Fruit fly (Drosophila melanogaster): ENCODE measurements around the gene CG17991.
A peak's percentile ranks its signal among the peaks of the same experiment; 100 is the strongest.

The CG17991 gene

DNA sequence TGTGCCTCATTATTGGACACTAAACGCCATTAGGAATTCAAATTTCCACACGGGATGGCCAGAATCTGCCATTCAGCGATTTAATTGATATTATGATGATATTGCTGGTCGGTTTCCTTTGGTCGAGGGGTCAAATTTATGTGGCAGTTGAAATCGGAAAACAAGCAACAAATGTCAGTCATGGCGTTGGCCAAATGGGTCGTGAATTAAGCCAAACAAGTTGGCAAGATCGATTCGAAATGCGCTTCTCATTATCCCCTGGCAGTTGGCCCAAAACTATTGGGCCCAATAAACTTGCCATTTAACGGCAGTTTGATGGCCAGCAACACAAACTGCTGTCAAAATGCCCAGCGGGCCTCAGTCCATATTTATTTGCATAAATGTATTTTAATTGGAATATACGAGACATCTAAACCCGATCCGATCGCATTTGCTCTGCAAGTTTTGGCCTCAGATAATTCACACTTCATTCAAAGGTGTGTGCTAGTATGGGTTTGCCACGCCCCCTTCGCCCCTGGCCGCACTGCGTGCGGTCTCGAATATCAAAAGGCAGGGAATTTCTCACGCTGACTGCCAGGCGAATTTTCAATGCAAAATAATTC, 28.0 kb upstream of the CG17991 start:
- TF ChIP-seq Sox102F (GFP tag; optimal IDR thresholded peaks at IDR 0.05) = no peak
- TF ChIP-seq acj6 (GFP tag; optimal IDR thresholded peaks at IDR 0.05) = no peak
- no peak for TF ChIP-seq CG9139 (GFP tag; optimal IDR thresholded peaks at IDR 0.05)
- no peak for TF ChIP-seq CG6163 (GFP tag; IDR thresholded peaks at IDR 0.05)
- TF ChIP-seq CG6854 (GFP tag; optimal IDR thresholded peaks at IDR 0.05) = no peak
- no peak for TF ChIP-seq Hr38 (GFP tag; optimal IDR thresholded peaks at IDR 0.05)

- TF ChIP-seq CG34406 (GFP tag; optimal IDR thresholded peaks at IDR 0.05) (no peak), Met (GFP tag; optimal IDR thresholded peaks at IDR 0.05) (peak; percentile 33), Lpt (GFP tag; optimal IDR thresholded peaks at IDR 0.05) (no peak), esn (GFP tag; optimal IDR thresholded peaks at IDR 0.05) (peak; percentile 25), Sox102F (GFP tag; optimal IDR thresholded peaks at IDR 0.05) (peak; percentile 9), Sox14 (GFP tag; optimal IDR thresholded peaks at IDR 0.05) (peak; percentile 4), cyc (GFP tag; optimal IDR thresholded peaks at IDR 0.05) (peak; percentile 13), topi (GFP tag; optimal IDR thresholded peaks at IDR 0.05) (peak; percentile 18), Hr4 (GFP tag; optimal IDR thresholded peaks at IDR 0.05) (no peak), CG8119 (GFP tag; IDR thresholded peaks at IDR 0.05) (no peak), lz (GFP tag; optimal IDR thresholded peaks at IDR 0.05) (no peak), Eip78C (GFP tag) (peak; percentile 54), svp (GFP tag) (peak; percentile 67)
Measured at dm6 chr3R:27214949-27215348, 26.1 kb upstream of the CG17991 start.

- TF ChIP-seq ss (GFP tag; optimal IDR thresholded peaks at IDR 0.05) = peak; percentile 66 to 74
- TF ChIP-seq Gug (GFP tag; IDR thresholded peaks at IDR 0.05) = peak; percentile 37; the same call in 1 of the 2 replicates
- peak; percentile 47 for TF ChIP-seq CG7368 (GFP tag; optimal IDR thresholded peaks at IDR 0.05)
- TF ChIP-seq CG9139 (GFP tag; optimal IDR thresholded peaks at IDR 0.05) = peak; percentile 49
- TF ChIP-seq CG4318 (GFP tag; optimal IDR thresholded peaks at IDR 0.05) = peak; percentile 12
- TF ChIP-seq eg (GFP tag; IDR thresholded peaks at IDR 0.05) = 0 out of 3 replicates have a peak, but pooled peaks have one; percentile 22
- peak; percentile 45 for TF ChIP-seq Hr39 (GFP tag; optimal IDR thresholded peaks at IDR 0.05)
- peak; percentile 54 for TF ChIP-seq Sox102F (GFP tag; optimal IDR thresholded peaks at IDR 0.05)
- TF ChIP-seq fd85E (GFP tag; optimal IDR thresholded peaks at IDR 0.05) = no peak
- peak; percentile 69 for TF ChIP-seq CG3032 (tag; optimal IDR thresholded peaks at IDR 0.05)
- peak; percentile 59 for TF ChIP-seq Hr4 (GFP tag; optimal IDR thresholded peaks at IDR 0.05)
- peak; percentile 26 for TF ChIP-seq vri (GFP tag; optimal IDR thresholded peaks at IDR 0.05)
- TF ChIP-seq salr (GFP tag; optimal IDR thresholded peaks at IDR 0.05) = peak in 1 of 2 experiments; percentile 71
- peak; percentile 64 for TF ChIP-seq dsx (GFP tag; optimal IDR thresholded peaks at IDR 0.05; ENCODE audit: poor library complexity, severe bottlenecking)
- peak; percentile 47 for TF ChIP-seq CG31627 (GFP tag; optimal IDR thresholded peaks at IDR 0.05)
- no peak for TF ChIP-seq fkh (GFP tag; optimal IDR thresholded peaks at IDR 0.05)
- TF ChIP-seq Smox (GFP tag; optimal IDR thresholded peaks at IDR 0.05) = peak; percentile 73
- TF ChIP-seq Eip75B (GFP tag; optimal IDR thresholded peaks at IDR 0.05) = peak; percentile 70
- TF ChIP-seq CG11294 (GFP tag; IDR thresholded peaks at IDR 0.05) = peak; percentile 27; the same call in 1 of the 2 replicates
- peak; percentile 32 for TF ChIP-seq Ets21C (GFP tag; optimal IDR thresholded peaks at IDR 0.05)
- peak; percentile 78 for TF ChIP-seq Met (GFP tag; optimal IDR thresholded peaks at IDR 0.05)
- TF ChIP-seq CG8119 (GFP tag; IDR thresholded peaks at IDR 0.05) = peak; percentile 73
- peak; percentile 60 for TF ChIP-seq net (GFP tag; optimal IDR thresholded peaks at IDR 0.05)
- peak; percentile 36; the same call in 2 of the 3 replicates for TF ChIP-seq CG6163 (GFP tag; IDR thresholded peaks at IDR 0.05)
- peak; percentile 63 for TF ChIP-seq Sox14 (GFP tag; optimal IDR thresholded peaks at IDR 0.05)
- TF ChIP-seq CG6854 (GFP tag; optimal IDR thresholded peaks at IDR 0.05) = peak; percentile 40
- peak; percentile 94 for TF ChIP-seq Eip78C (GFP tag)
- peak; percentile 74 for TF ChIP-seq CG34406 (GFP tag; optimal IDR thresholded peaks at IDR 0.05)
- peak; percentile 72 for TF ChIP-seq OdsH (GFP tag; optimal IDR thresholded peaks at IDR 0.05)
- no peak for TF ChIP-seq dac (GFP tag; optimal IDR thresholded peaks at IDR 0.05)
- peak; percentile 48 for TF ChIP-seq cyc (GFP tag; optimal IDR thresholded peaks at IDR 0.05)
- peak; percentile 43 for TF ChIP-seq Blimp-1 (GFP tag; optimal IDR thresholded peaks at IDR 0.05)
- peak; percentile 70 for TF ChIP-seq CG6808 (GFP tag; optimal IDR thresholded peaks at IDR 0.05)
- peak; percentile 48 for TF ChIP-seq Lpt (GFP tag; optimal IDR thresholded peaks at IDR 0.05)
- no peak for TF ChIP-seq Hr38 (GFP tag; optimal IDR thresholded peaks at IDR 0.05)
- TF ChIP-seq acj6 (GFP tag; optimal IDR thresholded peaks at IDR 0.05) = peak; percentile 74
- TF ChIP-seq CG15336 (GFP tag; IDR thresholded peaks at IDR 0.05) = peak; percentile 76
- TF ChIP-seq CG6276 (GFP tag; optimal IDR thresholded peaks at IDR 0.05) = peak; percentile 17
- peak; percentile 76 for TF ChIP-seq CG10631 (GFP tag; optimal IDR thresholded peaks at IDR 0.05)
- no peak for TF ChIP-seq CG8319 (GFP tag; optimal IDR thresholded peaks at IDR 0.05)
Measured at dm6 chr3R:27217465-27218059, 23.5 kb upstream of the CG17991 start.
